Worm (Caenorhabditis elegans) whole organism, L3 larva: ENCODE data around the gene F40G12.6.

Source experiments
- R02D3.7 ChIP-seq: fragments of 150-350 bp; optimal IDR thresholded peaks from 2 replicates; lab custom pipeline; 2014; ENCODE audit warnings: missing biosample characterization, missing genetic modification characterization
- ceh-16 ChIP-seq: sonication (generic microtip); optimal IDR thresholded peaks from 2 replicates; lab custom pipeline; 2017; ENCODE audit warnings: missing biosample characterization, missing genetic modification characterization
- ceh-28 ChIP-seq: fragments of 150-350 bp; optimal IDR thresholded peaks from 2 replicates; lab custom pipeline; 2014; ENCODE audit warnings: missing biosample characterization, missing genetic modification reagents, missing genetic modification characterization
- elt-1 ChIP-seq: fragments of 150-350 bp; optimal IDR thresholded peaks from 2 replicates; lab custom pipeline; 2014; ENCODE audit warnings: missing biosample characterization, missing genetic modification characterization
- fos-1 ChIP-seq: fragments of 150-350 bp; optimal IDR thresholded peaks from 2 replicates; lab custom pipeline; 2014; ENCODE audit warnings: missing biosample characterization, missing genetic modification characterization
- nhr-11 ChIP-seq: fragments of 150-350 bp; optimal IDR thresholded peaks from 2 replicates; lab custom pipeline; 2014; ENCODE audit warnings: missing biosample characterization, missing genetic modification characterization
- nhr-12 ChIP-seq: fragments of 150-350 bp; optimal IDR thresholded peaks from 2 replicates; lab custom pipeline; 2014; ENCODE audit warnings: missing biosample characterization, missing genetic modification characterization
- nhr-28 ChIP-seq: fragments of 150-350 bp; optimal IDR thresholded peaks from 2 replicates; lab custom pipeline; 2014; ENCODE audit warnings: missing biosample characterization, missing genetic modification characterization
- nhr-76 ChIP-seq: fragments of 150-350 bp; sonication (generic microtip); optimal IDR thresholded peaks from 5 replicates; lab custom pipeline; 2014; ENCODE audit warnings: missing biosample characterization, missing genetic modification characterization
- nhr-77 ChIP-seq: fragments of 150-350 bp; optimal IDR thresholded peaks from 2 replicates; lab custom pipeline; 2014; ENCODE audit warnings: missing biosample characterization, missing genetic modification characterization
- pqm-1 ChIP-seq: fragments of 150-350 bp; optimal IDR thresholded peaks from 2 replicates; lab custom pipeline; 2017; ENCODE audit warnings: missing biosample characterization, missing genetic modification characterization, inconsistent platforms
- snpc-4 ChIP-seq: fragments of 150-350 bp; optimal IDR thresholded peaks from 2 replicates; lab custom pipeline; 2014; ENCODE audit warnings: missing biosample characterization, missing genetic modification characterization

DNA sequence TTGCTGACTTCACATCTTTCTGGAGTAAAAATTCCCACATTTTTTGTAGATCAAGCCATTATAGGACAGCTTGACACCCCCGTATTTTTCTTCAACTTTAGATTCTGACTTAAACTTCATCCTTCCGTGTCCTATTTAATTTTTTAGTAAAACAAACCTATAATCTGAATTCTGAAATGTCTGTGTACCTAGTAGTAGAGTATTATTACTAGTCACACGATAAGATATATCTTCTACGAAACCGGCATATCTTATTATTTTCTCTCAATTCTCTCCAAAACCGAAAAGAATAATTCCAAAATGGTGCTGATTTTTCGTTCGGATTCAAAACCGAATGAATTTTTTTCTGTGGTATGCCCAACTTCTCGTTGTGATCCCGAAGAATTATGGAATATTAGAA is 21.5 kb upstream of the F40G12.6 start, which contains the start of gene F14D7.9:
- TF ChIP-seq nhr-77 (no peak), elt-1 (tag; lab: Kevin White, UChicago) (no peak), snpc-4 (no peak), R02D3.7 (tag; lab: Kevin White, UChicago) (no peak), nhr-11 (tag; lab: Kevin White, UChicago) (no peak), fos-1 (tag; lab: Kevin White, UChicago) (no peak), ceh-16 (tag; lab: Kevin White, UChicago) (no peak), pqm-1 (tag; lab: Kevin White, UChicago) (no peak), nhr-28 (tag; lab: Kevin White, UChicago) (no peak), ceh-28 (tag; lab: Kevin White, UChicago) (no peak), nhr-12 (tag; lab: Kevin White, UChicago) (no peak), nhr-76 (tag; lab: Kevin White, UChicago) (no peak)
